Fruit fly (Drosophila melanogaster): ENCODE data around the gene Nbr.
A peak's percentile ranks its signal among the peaks of the same experiment; 100 is the strongest.

Gene Nbr

dm6 chr2L:21166422-21166821, 3.5 kb upstream of the Nbr start (continued):
- peak; percentile 22; the same call in 1 of the 2 replicates for TF ChIP-seq Rfx (GFP tag; IDR thresholded peaks at IDR 0.05)
- TF ChIP-seq CG15514 (GFP tag; optimal IDR thresholded peaks at IDR 0.05) = peak; percentile 55
- TF ChIP-seq btn (GFP tag; optimal IDR thresholded peaks at IDR 0.05) = no peak
- no peak for TF ChIP-seq fu2 (GFP tag; optimal IDR thresholded peaks at IDR 0.05)
- no peak for TF ChIP-seq lov (optimal IDR thresholded peaks at IDR 0.05)
- no peak for TF ChIP-seq lov (GFP tag; IDR thresholded peaks at IDR 0.05)
- no peak for TF ChIP-seq CG7987 (GFP tag; optimal IDR thresholded peaks at IDR 0.05)
- TF ChIP-seq B-H1 (GFP tag; IDR thresholded peaks at IDR 0.05) = no peak
- TF ChIP-seq Bgb (GFP tag; IDR thresholded peaks at IDR 0.05; ENCODE audit: partially characterized antibody) = no peak
- no peak for TF ChIP-seq CG8359 (GFP tag; optimal IDR thresholded peaks at IDR 0.05; ENCODE audit: borderline replicate concordance)
- peak; percentile 15 for TF ChIP-seq B-H2 (GFP tag; optimal IDR thresholded peaks at IDR 0.05)
- TF ChIP-seq CG10959 (GFP tag; IDR thresholded peaks at IDR 0.05) = no peak
- no peak for TF ChIP-seq CG3163 (GFP tag; optimal IDR thresholded peaks at IDR 0.05)
- TF ChIP-seq CG2678 (tag; optimal IDR thresholded peaks at IDR 0.05) = no peak
- TF ChIP-seq phol (tag; optimal IDR thresholded peaks at IDR 0.05) = peak; percentile 10
- no peak for TF ChIP-seq pb (GFP tag; optimal IDR thresholded peaks at IDR 0.05)
- TF ChIP-seq Nf-YB (GFP tag; optimal IDR thresholded peaks at IDR 0.05) = no peak
- no peak for TF ChIP-seq danr (GFP tag; IDR thresholded peaks at IDR 0.05)
- no peak for TF ChIP-seq crol (GFP tag; IDR thresholded peaks at IDR 0.05)
- no peak for TF ChIP-seq ranshi (GFP tag; IDR thresholded peaks at IDR 0.05)
- no peak for TF ChIP-seq sens-2 (GFP tag; IDR thresholded peaks at IDR 0.05)
- TF ChIP-seq CG17912 (GFP tag; optimal IDR thresholded peaks at IDR 0.05) = no peak
- TF ChIP-seq org-1 (GFP tag; optimal IDR thresholded peaks at IDR 0.05) = no peak
- no peak for TF ChIP-seq unc-4 (GFP tag; IDR thresholded peaks at IDR 0.05; ENCODE audit: partially characterized antibody)
- TF ChIP-seq slp2 (GFP tag; optimal IDR thresholded peaks at IDR 0.05) = no peak
- no peak for TF ChIP-seq CG10366 (GFP tag; IDR thresholded peaks at IDR 0.05)
- TF ChIP-seq Hr78 (GFP tag; optimal IDR thresholded peaks at IDR 0.05) = no peak
- no peak for TF ChIP-seq CG4282 (GFP tag; optimal IDR thresholded peaks at IDR 0.05)
- TF ChIP-seq CG10274 (GFP tag; optimal IDR thresholded peaks at IDR 0.05) = no peak
- TF ChIP-seq Pdp1 (GFP tag; optimal IDR thresholded peaks at IDR 0.05) = peak in 1 of 2 experiments; percentile 99
- TF ChIP-seq pzg (GFP tag; optimal IDR thresholded peaks at IDR 0.05) = peak; percentile 63
- no peak for TF ChIP-seq fd96Cb (tag; optimal IDR thresholded peaks at IDR 0.05)
- TF ChIP-seq dmrt11E (tag; optimal IDR thresholded peaks at IDR 0.05) = no peak
- TF ChIP-seq CG3726 (GFP tag; IDR thresholded peaks at IDR 0.05) = no peak
- TF ChIP-seq bcd (GFP tag; optimal IDR thresholded peaks at IDR 0.05) = no peak
- TF ChIP-seq kni (GFP tag; optimal IDR thresholded peaks at IDR 0.05) = no peak
- no peak for TF ChIP-seq ATbp (GFP tag; optimal IDR thresholded peaks at IDR 0.05)
- TF ChIP-seq fd3F (GFP tag; optimal IDR thresholded peaks at IDR 0.05) = no peak
- TF ChIP-seq CG6254 (GFP tag; optimal IDR thresholded peaks at IDR 0.05) = no peak
- no peak for TF ChIP-seq Awh (GFP tag; IDR thresholded peaks at IDR 0.05)
- TF ChIP-seq CG2120 (GFP tag; optimal IDR thresholded peaks at IDR 0.05) = peak; percentile 8
- peak; percentile 23 for TF ChIP-seq CG10543 (GFP tag; optimal IDR thresholded peaks at IDR 0.05)
- no peak for TF ChIP-seq ara (GFP tag; IDR thresholded peaks at IDR 0.05)
- no peak for TF ChIP-seq Atf6 (GFP tag; IDR thresholded peaks at IDR 0.05)
- no peak for TF ChIP-seq bab2 (GFP tag; optimal IDR thresholded peaks at IDR 0.05)
- no peak for TF ChIP-seq tx (GFP tag; optimal IDR thresholded peaks at IDR 0.05)
- no peak for TF ChIP-seq ken (GFP tag; IDR thresholded peaks at IDR 0.05)
- TF ChIP-seq Fer3 (tag; optimal IDR thresholded peaks at IDR 0.05) = no peak
- no peak for TF ChIP-seq her (GFP tag; optimal IDR thresholded peaks at IDR 0.05)
- no peak for TF ChIP-seq scrt (GFP tag; optimal IDR thresholded peaks at IDR 0.05)
- TF ChIP-seq MBD-R2 (GFP tag; IDR thresholded peaks at IDR 0.05) = peak; percentile 80
